Worm (Caenorhabditis elegans) whole organism, L1 larva: ENCODE results near the gene dct-7.

ENCODE experiments used
- C34B4.2 ChIP-seq: sonication (generic microtip); optimal IDR thresholded peaks from 2 replicates; lab custom pipeline; 2017; ENCODE audit warnings: mild to moderate bottlenecking, missing genetic modification characterization, missing compliant biosample characterization
- alr-1 ChIP-seq: fragments of 200-800 bp; sonication (Bioruptor generic); optimal IDR thresholded peaks from 2 replicates; lab custom pipeline; 2018; ENCODE audit warnings: borderline replicate concordance, mild to moderate bottlenecking, missing genetic modification characterization, missing compliant biosample characterization
- ama-1 ChIP-seq: fragments of 150-350 bp; optimal IDR thresholded peaks from 2 replicates; lab custom pipeline; 2014
- dpl-1 ChIP-seq, 3 experiments: fragments of 150-350 bp in 2 of 3; sonication (generic microtip) in 1 of 3; optimal IDR thresholded peaks; 2 replicates each; lab custom pipeline; 2014 to 2017; ENCODE audit warnings: missing biosample characterization in 3 of 3, missing genetic modification characterization in 3 of 3, missing genetic modification reagents in 3 of 3
- elt-3 ChIP-seq, 6 experiments: fragments of 150-350 bp in 1 of 6; sonication (generic microtip); optimal IDR thresholded peaks; 2 replicates each; lab custom pipeline; 2017 to 2018; ENCODE audit warnings: missing biosample characterization in 6 of 6, missing genetic modification characterization in 6 of 6, inconsistent platforms in 1 of 6
- mep-1 ChIP-seq: fragments of 150-350 bp; optimal IDR thresholded peaks from 2 replicates; lab custom pipeline; 2014; ENCODE audit warnings: missing biosample characterization, missing genetic modification characterization
- nhr-12 ChIP-seq: sonication (generic microtip); optimal IDR thresholded peaks from 2 replicates; lab custom pipeline; 2017; ENCODE audit warnings: missing biosample characterization, missing genetic modification characterization
- nhr-77 ChIP-seq: fragments of 150-350 bp; optimal IDR thresholded peaks from 2 replicates; lab custom pipeline; 2014; ENCODE audit warnings: missing biosample characterization, missing genetic modification characterization
- nhr-90 ChIP-seq: sonication (generic microtip); optimal IDR thresholded peaks from 2 replicates; lab custom pipeline; 2016; ENCODE audit warnings: mild to moderate bottlenecking, missing genetic modification characterization, missing compliant biosample characterization; ENCODE audit not compliant: poor library complexity
- skn-1 ChIP-seq: fragments of 150-350 bp; optimal IDR thresholded peaks from 2 replicates; lab custom pipeline; 2014; ENCODE audit warnings: missing biosample characterization, missing genetic modification characterization
- snpc-4 ChIP-seq: fragments of 150-350 bp; optimal IDR thresholded peaks from 2 replicates; lab custom pipeline; 2014; ENCODE audit warnings: missing biosample characterization, missing genetic modification characterization
- ztf-11 ChIP-seq, 2 experiments: sonication (generic microtip); optimal IDR thresholded peaks; 2 replicates each; lab custom pipeline; 2016 to 2017; ENCODE audit warnings: missing genetic modification characterization in 2 of 2, missing biosample characterization in 1 of 2, missing compliant biosample characterization in 1 of 2

DNA sequence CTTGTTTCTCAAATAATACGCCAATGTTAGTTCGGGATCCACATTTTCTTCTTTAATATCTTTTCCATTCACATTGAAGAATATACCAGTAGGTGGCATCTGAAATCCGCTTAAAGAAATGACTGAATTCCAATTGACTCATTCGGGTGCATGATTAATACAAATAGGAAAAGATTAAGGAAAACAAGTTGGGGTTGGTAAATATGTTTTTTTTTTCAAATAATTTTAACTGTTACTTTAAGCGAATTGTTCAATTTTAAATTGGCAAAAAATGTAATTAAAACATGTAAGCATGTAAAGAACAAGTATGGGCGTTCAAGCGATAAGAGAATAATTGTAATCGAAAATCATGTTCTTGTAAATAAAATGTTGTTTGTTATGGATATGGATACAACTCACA, 6.4 kb downstream of the dct-7 start, which contains the start of gene F15E6.6:
- TF ChIP-seq nhr-12 (no peak), nhr-77 (tag; lab: Kevin White, UChicago) (no peak), dpl-1 (GFP tag; optimal IDR thresholded peaks at IDR 0.05; lab: Kevin White, UChicago) (no peak), nhr-90 (tag; lab: Kevin White, UChicago) (no peak), ztf-11 (tag; optimal IDR thresholded peaks at IDR 0.05; lab: Kevin White, UChicago) (no peak), ama-1 (no peak), alr-1 (tag; lab: Kevin White, UChicago) (no peak), skn-1 (tag; lab: Kevin White, UChicago) (no peak), elt-3 (tag; optimal IDR thresholded peaks at IDR 0.05; lab: Kevin White, UChicago) (no peak), C34B4.2 (tag; lab: Kevin White, UChicago) (no peak), snpc-4 (tag; lab: Kevin White, UChicago) (no peak), mep-1 (tag; lab: Kevin White, UChicago) (no peak)
